Fruit fly (Drosophila melanogaster) whole organism, embryonic: ENCODE measurements around the gene CG12035.

Experiments used
- Bgb ChIP-seq: fragments of 200-800 bp; sonication (Bioruptor generic); IDR thresholded peaks from 2 replicates; pipeline ENCODE4 v1.3.6; 2022; ENCODE audit warnings: missing biosample characterization, missing genetic modification characterization; ENCODE audit not compliant: partially characterized antibody
- CG1024 ChIP-seq: fragments of 200-800 bp; sonication (Bioruptor generic); IDR thresholded peaks from 2 replicates; pipeline ENCODE4 v1.3.6; 2022; ENCODE audit warnings: missing biosample characterization, missing genetic modification characterization
- CG10321 ChIP-seq: fragments of 200-800 bp; sonication (Bioruptor generic); IDR thresholded peaks from 2 replicates; pipeline ENCODE4 v1.3.6; 2022; ENCODE audit warnings: missing biosample characterization, missing genetic modification characterization
- CG11456 ChIP-seq: fragments of 200-800 bp; sonication (Bioruptor generic); IDR thresholded peaks from 3 replicates; pipeline ENCODE4 v1.3.6; 2022; ENCODE audit warnings: missing biosample characterization, missing genetic modification characterization
- CG1233 ChIP-seq: fragments of 200-800 bp; sonication (Bioruptor generic); optimal IDR thresholded peaks from 4 replicates; lab custom pipeline; 2018; ENCODE audit warnings: missing biosample characterization, mild to moderate bottlenecking, missing genetic modification characterization
- CG14860 ChIP-seq: fragments of 200-800 bp; sonication (Bioruptor generic); IDR thresholded peaks from 3 replicates; pipeline ENCODE4 v1.3.6; 2022; ENCODE audit warnings: missing biosample characterization, missing genetic modification characterization; ENCODE audit not compliant: partially characterized antibody
- CG16813 ChIP-seq: fragments of 200-800 bp; sonication (Bioruptor generic); IDR thresholded peaks from 3 replicates; pipeline ENCODE4 v1.3.6; 2022; ENCODE audit warnings: missing biosample characterization, missing genetic modification characterization; ENCODE audit not compliant: partially characterized antibody
- CG16815 ChIP-seq: fragments of 200-800 bp; sonication (Bioruptor generic); optimal IDR thresholded peaks from 3 replicates; lab custom pipeline; 2017; ENCODE audit warnings: missing biosample characterization, mild to moderate bottlenecking, missing genetic modification characterization
- CG17385 ChIP-seq: fragments of 200-800 bp; sonication (Bioruptor generic); optimal IDR thresholded peaks from 3 replicates; lab custom pipeline; 2018; ENCODE audit warnings: missing biosample characterization, mild to moderate bottlenecking, missing genetic modification characterization
- CG2199 ChIP-seq: fragments of 200-800 bp; sonication (Bioruptor generic); IDR thresholded peaks from 3 replicates; pipeline ENCODE4 v1.3.6; 2022; ENCODE audit warnings: missing biosample characterization, missing genetic modification characterization
- CG2875 ChIP-seq: fragments of 200-800 bp; sonication (Bioruptor generic); optimal IDR thresholded peaks from 2 replicates; lab custom pipeline; 2017; ENCODE audit warnings: missing biosample characterization, mild to moderate bottlenecking, missing genetic modification characterization, missing genetic modification reagents
- CG3281 ChIP-seq: fragments of 200-800 bp; sonication (Bioruptor generic); optimal IDR thresholded peaks from 3 replicates; lab custom pipeline; 2017; ENCODE audit warnings: missing biosample characterization, mild to moderate bottlenecking, missing genetic modification characterization
- CG34224 ChIP-seq: fragments of 200-800 bp; sonication (Bioruptor generic); IDR thresholded peaks from 3 replicates; pipeline ENCODE4 v1.3.6; 2022; ENCODE audit warnings: missing biosample characterization, missing genetic modification characterization; ENCODE audit not compliant: partially characterized antibody
- CG4328 ChIP-seq: fragments of 200-800 bp; sonication (Bioruptor generic); optimal IDR thresholded peaks from 3 replicates; lab custom pipeline; 2017; ENCODE audit warnings: missing biosample characterization, missing genetic modification reagents, missing genetic modification characterization
- CG4617 ChIP-seq: fragments of 200-800 bp; sonication (Bioruptor generic); optimal IDR thresholded peaks from 3 replicates; lab custom pipeline; 2016; ENCODE audit warnings: missing biosample characterization, missing genetic modification characterization, borderline replicate concordance
- CG4820 ChIP-seq: fragments of 200-800 bp; sonication (Bioruptor generic); optimal IDR thresholded peaks from 3 replicates; lab custom pipeline; 2016; ENCODE audit warnings: missing biosample characterization, missing genetic modification characterization
- CG7928 ChIP-seq: fragments of 200-800 bp; sonication (Bioruptor generic); optimal IDR thresholded peaks from 2 replicates; lab custom pipeline; 2017; ENCODE audit warnings: missing biosample characterization, mild to moderate bottlenecking, missing genetic modification characterization
- CG7963 ChIP-seq: fragments of 200-800 bp; sonication (Bioruptor generic); IDR thresholded peaks from 3 replicates; pipeline ENCODE4 v1.3.6; 2022; ENCODE audit warnings: missing biosample characterization, missing genetic modification characterization; ENCODE audit not compliant: partially characterized antibody
- CG8281 ChIP-seq: fragments of 200-800 bp; sonication (Bioruptor generic); optimal IDR thresholded peaks from 2 replicates; lab custom pipeline; 2018; ENCODE audit warnings: missing biosample characterization, mild to moderate bottlenecking, missing genetic modification characterization, moderate library complexity
- CG9727 ChIP-seq: fragments of 200-800 bp; sonication (Bioruptor generic); optimal IDR thresholded peaks from 3 replicates; lab custom pipeline; 2017; ENCODE audit warnings: missing biosample characterization, mild to moderate bottlenecking, missing genetic modification characterization
- Doc2 ChIP-seq: fragments of 200-800 bp; sonication (Bioruptor generic); IDR thresholded peaks from 2 replicates; pipeline ENCODE4 v1.3.6; 2022; ENCODE audit warnings: missing biosample characterization, missing genetic modification characterization
- Doc3 ChIP-seq: fragments of 200-800 bp; sonication (Bioruptor generic); IDR thresholded peaks from 3 replicates; pipeline ENCODE4 v1.3.6; 2022; ENCODE audit warnings: missing biosample characterization, missing genetic modification characterization; ENCODE audit not compliant: partially characterized antibody
- Ets97D ChIP-seq: fragments of 200-800 bp; sonication (Bioruptor generic); optimal IDR thresholded peaks from 3 replicates; lab custom pipeline; 2016; ENCODE audit warnings: missing biosample characterization, missing genetic modification characterization
- Gug ChIP-seq: fragments of 200-800 bp; sonication (Bioruptor generic); IDR thresholded peaks from 4 replicates; pipeline ENCODE4 v1.3.6; 2022; ENCODE audit warnings: missing biosample characterization, missing genetic modification characterization
- HmgD ChIP-seq: fragments of 200-800 bp; sonication (Bioruptor generic); optimal IDR thresholded peaks from 3 replicates; lab custom pipeline; 2016; ENCODE audit warnings: missing biosample characterization, missing genetic modification characterization
- HmgZ ChIP-seq: fragments of 200-800 bp; sonication (Bioruptor generic); optimal IDR thresholded peaks from 2 replicates; lab custom pipeline; 2018; ENCODE audit warnings: missing biosample characterization, mild to moderate bottlenecking, missing genetic modification characterization
- Hr78 ChIP-seq, 2 experiments: fragments of 200-800 bp in 1 of 2; fragments of >200 bp in 1 of 2; sonication (Bioruptor generic) in 1 of 2; optimal IDR thresholded peaks; 2 replicates each; lab custom pipeline; 2017 to 2019; ENCODE audit warnings: missing biosample characterization in 2 of 2, missing genetic modification characterization in 2 of 2, mild to moderate bottlenecking in 1 of 2, moderate library complexity in 1 of 2
- Kr ChIP-seq: fragments of 200-800 bp; sonication (Bioruptor generic); optimal IDR thresholded peaks from 2 replicates; lab custom pipeline; 2017; ENCODE audit warnings: missing biosample characterization, mild to moderate bottlenecking, missing genetic modification characterization
- Meics ChIP-seq: fragments of 200-800 bp; sonication (Bioruptor generic); optimal IDR thresholded peaks from 2 replicates; lab custom pipeline; 2017; ENCODE audit warnings: missing biosample characterization, mild to moderate bottlenecking, missing genetic modification characterization
- Mrtf ChIP-seq: fragments of 200-800 bp; sonication (Bioruptor generic); IDR thresholded peaks from 3 replicates; pipeline ENCODE4 v1.3.6; 2022; ENCODE audit warnings: missing biosample characterization, missing genetic modification characterization
- Opbp ChIP-seq: fragments of 200-800 bp; sonication (Bioruptor generic); IDR thresholded peaks from 3 replicates; pipeline ENCODE4 v1.3.6; 2022; ENCODE audit warnings: missing biosample characterization, missing genetic modification characterization; ENCODE audit not compliant: partially characterized antibody
- Scr ChIP-seq: fragments of 200-800 bp; sonication (Bioruptor generic); IDR thresholded peaks from 2 replicates; pipeline ENCODE4 v1.3.6; 2022; ENCODE audit warnings: missing biosample characterization, missing genetic modification characterization; ENCODE audit not compliant: partially characterized antibody
- Sin3A ChIP-seq: fragments of >200 bp; optimal IDR thresholded peaks from 2 replicates; lab custom pipeline; 2018
- Spps ChIP-seq: fragments of 200-800 bp; sonication (Bioruptor generic); optimal IDR thresholded peaks from 2 replicates; lab custom pipeline; 2018; ENCODE audit warnings: missing biosample characterization, mild to moderate bottlenecking, missing genetic modification characterization
- ac ChIP-seq: fragments of 200-800 bp; sonication (Bioruptor generic); optimal IDR thresholded peaks from 3 replicates; lab custom pipeline; 2017; ENCODE audit warnings: missing biosample characterization, mild to moderate bottlenecking, missing genetic modification characterization
- ash1 ChIP-seq: fragments of 200-800 bp; sonication (Bioruptor generic); optimal IDR thresholded peaks from 2 replicates; lab custom pipeline; 2018; ENCODE audit warnings: missing biosample characterization, mild to moderate bottlenecking, missing genetic modification characterization
- caup ChIP-seq: fragments of 200-800 bp; sonication (Bioruptor generic); optimal IDR thresholded peaks from 3 replicates; lab custom pipeline; 2017; ENCODE audit warnings: missing biosample characterization, mild to moderate bottlenecking, missing genetic modification characterization, moderate library complexity; ENCODE audit not compliant: severe bottlenecking
- chm ChIP-seq: fragments of 200-800 bp; sonication (Bioruptor generic); IDR thresholded peaks from 2 replicates; pipeline ENCODE4 v1.3.6; 2022; ENCODE audit warnings: missing biosample characterization, missing genetic modification characterization
- croc ChIP-seq: fragments of 200-800 bp; sonication (Bioruptor generic); conservative IDR thresholded peaks from 3 replicates; pipeline ENCODE4 v1.3.6; 2022; ENCODE audit warnings: missing biosample characterization, missing genetic modification characterization
- dysf ChIP-seq: fragments of 200-800 bp; sonication (Bioruptor generic); IDR thresholded peaks from 3 replicates; pipeline ENCODE4 v1.3.6; 2022; ENCODE audit warnings: missing biosample characterization, missing genetic modification characterization
- gem ChIP-seq: fragments of 200-800 bp; sonication (Bioruptor generic); optimal IDR thresholded peaks from 2 replicates; lab custom pipeline; 2019; ENCODE audit warnings: missing biosample characterization, mild to moderate bottlenecking, missing genetic modification characterization, moderate library complexity
- ind ChIP-seq: fragments of 200-800 bp; sonication (Bioruptor generic); optimal IDR thresholded peaks from 3 replicates; lab custom pipeline; 2016; ENCODE audit warnings: missing biosample characterization, missing genetic modification characterization
- pum ChIP-seq: fragments of 200-800 bp; sonication (Bioruptor generic); optimal IDR thresholded peaks from 2 replicates; lab custom pipeline; 2016; ENCODE audit warnings: missing biosample characterization, missing genetic modification characterization
- sim ChIP-seq: fragments of 200-800 bp; sonication (Bioruptor generic); IDR thresholded peaks from 2 replicates; pipeline ENCODE4 v1.3.6; 2022; ENCODE audit warnings: missing biosample characterization, missing genetic modification characterization
- sna ChIP-seq: fragments of 200-800 bp; sonication (Bioruptor generic); IDR thresholded peaks from 2 replicates; pipeline ENCODE4 v1.3.6; 2022; ENCODE audit warnings: missing biosample characterization, missing genetic modification characterization; ENCODE audit not compliant: partially characterized antibody
- tup ChIP-seq: fragments of 200-800 bp; sonication (Bioruptor generic); optimal IDR thresholded peaks from 2 replicates; lab custom pipeline; 2016; ENCODE audit warnings: missing biosample characterization, mild to moderate bottlenecking, missing genetic modification characterization, moderate library complexity

Gene CG12035

DNA sequence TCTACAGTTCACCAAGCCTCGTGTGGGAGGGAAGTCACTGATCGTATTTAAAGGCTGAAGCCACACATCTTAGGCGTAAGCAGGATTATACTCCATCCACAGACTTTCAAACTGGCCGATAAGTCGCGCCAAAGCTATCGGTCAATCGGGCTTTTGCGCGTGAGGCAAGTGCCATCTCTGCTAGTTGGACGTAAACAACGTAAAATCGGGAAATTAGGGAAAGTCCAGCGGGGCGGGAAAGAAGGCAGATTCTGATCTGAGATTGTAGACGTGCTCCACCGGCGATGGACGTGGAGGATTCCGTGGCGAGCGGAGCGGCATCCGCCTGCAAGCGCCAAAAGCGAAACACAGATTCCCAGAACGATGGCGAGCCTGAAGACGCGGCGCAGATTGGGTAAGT is 32.0 kb downstream of the CG12035 start, which contains the start of gene CG8001 (continued):
- peak; percentile 40; the same call in 1 of the 3 replicates for TF ChIP-seq CG7963 (GFP tag; lab: Robert Waterston, UW)
- TF ChIP-seq CG1024 (GFP tag; lab: Robert Waterston, UW): no peak
- no peak for TF ChIP-seq CG16815 (GFP tag; lab: Kevin White, UChicago)
- no peak for TF ChIP-seq Mrtf (GFP tag; lab: Robert Waterston, UW)
- no peak for TF ChIP-seq CG11456 (GFP tag; lab: Robert Waterston, UW)
- TF ChIP-seq CG2199 (GFP tag; lab: Robert Waterston, UW): no peak
- peak; percentile 46; the same call in 1 of the 3 replicates for TF ChIP-seq Doc3 (GFP tag; lab: Robert Waterston, UW)
- TF ChIP-seq Spps (tag; lab: Kevin White, UChicago): no peak
- TF ChIP-seq chm (GFP tag; lab: Robert Waterston, UW): no peak
- no peak for TF ChIP-seq CG7928 (GFP tag; lab: Kevin White, UChicago)
- 0 out of 3 replicates have a peak, but pooled peaks have one; percentile 33 for TF ChIP-seq CG16813 (GFP tag; lab: Robert Waterston, UW)
- TF ChIP-seq sim (GFP tag; lab: Robert Waterston, UW): no peak
- no peak for TF ChIP-seq tup
- no peak for TF ChIP-seq Hr78 (GFP tag; optimal IDR thresholded peaks at IDR 0.05; lab: Kevin White, UChicago)
- no peak for TF ChIP-seq Ets97D
- 0 out of 3 replicates have a peak, but pooled peaks have one; percentile 37 for TF ChIP-seq CG14860
- TF ChIP-seq CG4328 (GFP tag; lab: Kevin White, UChicago): no peak
- no peak for TF ChIP-seq ash1
- TF ChIP-seq CG4617 (GFP tag; lab: Kevin White, UChicago): no peak
- TF ChIP-seq CG8281 (tag; lab: Kevin White, UChicago): no peak
- TF ChIP-seq Opbp (GFP tag; lab: Robert Waterston, UW): peak; percentile 49; the same call in 2 of the 3 replicates
- TF ChIP-seq CG34224 (GFP tag; lab: Robert Waterston, UW): peak; percentile 56; the same call in 2 of the 3 replicates
- no peak for TF ChIP-seq gem (tag; lab: Kevin White, UChicago)
- TF ChIP-seq sna (GFP tag; lab: Robert Waterston, UW): peak; percentile 41; the same call in 1 of the 2 replicates
- no peak for TF ChIP-seq CG3281 (GFP tag; lab: Kevin White, UChicago)
- no peak for TF ChIP-seq CG10321
- TF ChIP-seq Kr: no peak
- TF ChIP-seq dysf (GFP tag; lab: Robert Waterston, UW): no peak
- no peak for TF ChIP-seq Meics (GFP tag; lab: Kevin White, UChicago)
- TF ChIP-seq Sin3A (lab: Kevin White, UChicago): no peak
- no peak for TF ChIP-seq ac (GFP tag; lab: Kevin White, UChicago)
- TF ChIP-seq croc (GFP tag; lab: Robert Waterston, UW): no peak
- TF ChIP-seq Scr (GFP tag; lab: Robert Waterston, UW): peak; percentile 64

DNA sequence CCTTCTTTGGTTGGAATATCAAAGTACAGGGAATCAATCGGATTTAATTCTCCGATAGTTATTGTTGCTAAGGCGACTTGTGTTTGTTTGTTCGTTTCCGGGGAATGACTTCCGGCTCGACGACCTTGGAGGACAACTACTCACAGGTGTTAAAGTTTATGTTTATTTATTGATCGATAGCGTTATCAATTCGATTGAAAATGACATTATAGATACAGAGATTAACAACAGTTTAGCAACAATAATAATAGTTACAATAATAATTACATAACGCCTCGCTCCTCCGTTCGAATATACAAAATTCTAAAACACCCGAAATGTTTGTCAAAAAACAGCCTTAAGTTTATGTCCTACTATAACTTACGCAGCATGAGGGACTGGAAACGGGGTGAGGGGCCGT is 47.5 kb downstream of the CG12035 start, which contains the start of gene Dhc62B:
Gene Dhc62B (minus strand): TSS at position 101 of the 400 bp plus-strand sequence.
- no peak for TF ChIP-seq CG4820 (GFP tag; lab: Kevin White, UChicago)
- TF ChIP-seq caup (GFP tag; lab: Kevin White, UChicago): no peak
- TF ChIP-seq Bgb: no peak
- TF ChIP-seq pum (GFP tag; lab: Kevin White, UChicago): no peak
- no peak for TF ChIP-seq HmgD (GFP tag; lab: Kevin White, UChicago)
- no peak for TF ChIP-seq CG2875 (GFP tag; lab: Kevin White, UChicago)
- TF ChIP-seq CG17385 (GFP tag; lab: Kevin White, UChicago): no peak
- no peak for TF ChIP-seq ind
- no peak for TF ChIP-seq Gug (GFP tag; lab: Robert Waterston, UW)
- no peak for TF ChIP-seq CG1233 (GFP tag; lab: Kevin White, UChicago)
- TF ChIP-seq HmgZ (tag; lab: Kevin White, UChicago): no peak
- TF ChIP-seq Doc2 (GFP tag; lab: Robert Waterston, UW): no peak
- TF ChIP-seq CG9727 (GFP tag; lab: Kevin White, UChicago): no peak
